Fruit fly (Drosophila melanogaster) ovary, adult (tissue): ENCODE results near the gene CG44838.

Experiments
- CG17801 ChIP-seq: fragments of 200-800 bp; optimal IDR thresholded peaks from 2 replicates; lab custom pipeline; 2019; ENCODE audit warnings: missing biosample characterization, mild to moderate bottlenecking, missing genetic modification characterization, moderate library complexity; ENCODE audit not compliant: partially characterized antibody

The CG44838 gene

dm6 chr3L:9456389-9456788 is 4.5 kb upstream of the CG44838 start:
- TF ChIP-seq CG17801 (GFP tag; lab: Kevin White, UChicago), result no peak

DNA sequence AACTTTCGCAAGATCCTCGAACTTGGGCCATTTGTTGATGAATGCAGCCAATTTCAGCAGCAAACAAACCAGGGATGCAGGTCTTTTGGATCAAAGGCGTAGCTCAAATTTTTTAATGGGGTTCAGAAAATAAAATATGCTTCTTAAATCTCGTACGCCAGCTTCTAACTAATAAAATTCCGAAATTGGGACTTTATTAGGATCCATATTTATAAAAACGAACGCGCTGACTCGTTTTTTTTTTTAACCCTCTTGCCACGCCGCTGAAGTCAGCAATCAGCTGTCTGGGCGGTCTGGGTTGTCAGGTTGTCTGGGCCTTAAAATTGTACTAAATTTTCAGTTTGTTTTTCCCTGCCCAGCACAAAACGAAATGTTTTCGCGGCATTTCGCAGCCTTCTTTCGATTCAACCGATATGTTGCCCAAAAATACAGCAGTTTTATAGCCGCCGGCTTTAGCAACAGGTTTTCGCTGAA is 3.2 kb upstream of the CG44838 start, which contains the start of gene CG3437:
Gene CG3437, minus strand, starts transcription at position 51 of the 474 bp plus-strand sequence.
- peak; percentile 94 for TF ChIP-seq CG17801 (GFP tag; lab: Kevin White, UChicago)

dm6 chr3L:9461670-9462246 is 908 bp downstream of the CG44838 start:
- no peak for TF ChIP-seq CG17801 (GFP tag; lab: Kevin White, UChicago)

DNA sequence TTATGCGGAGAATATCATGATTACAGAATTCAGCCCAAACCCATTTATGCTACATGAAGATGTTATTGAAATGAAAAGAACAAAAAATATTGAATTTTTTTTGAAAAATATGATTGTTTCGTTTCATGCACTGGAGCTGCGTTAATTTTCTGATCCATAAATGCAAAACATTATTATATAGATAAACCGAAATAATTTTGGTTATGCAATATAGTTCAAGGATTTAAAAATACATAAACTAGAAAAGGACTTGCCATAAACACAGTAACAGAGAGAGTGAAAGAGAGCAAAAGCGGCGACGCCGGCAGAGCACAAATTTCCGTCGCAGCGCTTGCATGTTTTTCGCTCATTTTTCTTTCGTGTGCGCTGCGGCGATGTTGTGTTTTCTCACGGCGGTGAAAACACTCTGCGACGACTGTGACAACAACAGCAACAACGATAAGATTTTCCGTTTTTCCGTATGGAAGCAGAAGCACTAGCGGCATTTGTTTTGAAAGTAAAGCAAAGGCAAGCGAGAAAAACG is 1.5 kb downstream of the CG44838 start:
- TF ChIP-seq CG17801 (GFP tag; lab: Kevin White, UChicago), result peak; percentile 89

dm6 chr3L:9462794-9463193 is 1.9 kb downstream of the CG44838 start:
- no peak for TF ChIP-seq CG17801 (GFP tag; lab: Kevin White, UChicago)

dm6 chr3L:9465652-9466244 is 4.9 kb downstream of the CG44838 start:
- TF ChIP-seq CG17801 (GFP tag; lab: Kevin White, UChicago), result no peak

DNA sequence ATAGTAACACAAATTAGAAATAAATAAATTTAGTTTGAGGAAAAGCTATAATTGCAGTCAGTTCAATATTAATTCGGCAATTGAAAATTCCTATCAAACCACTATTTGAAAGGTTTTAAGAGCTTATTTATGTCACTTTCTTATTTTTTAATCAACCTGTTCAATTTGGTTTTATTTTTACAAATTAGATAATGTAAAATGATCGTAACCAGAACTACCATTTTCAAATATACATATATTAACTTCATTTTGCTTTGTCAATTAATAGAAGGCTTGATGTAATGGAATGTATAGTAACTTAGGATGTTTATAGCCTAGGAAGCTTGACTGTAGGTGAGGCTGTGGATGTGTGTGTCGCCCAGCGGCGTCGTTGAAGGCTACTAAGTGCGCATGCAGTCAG is 5.7 kb downstream of the CG44838 start:
- no peak for TF ChIP-seq CG17801 (GFP tag; lab: Kevin White, UChicago)

dm6 chr3L:9467267-9467666 is 6.4 kb downstream of the CG44838 start:
- TF ChIP-seq CG17801 (GFP tag; lab: Kevin White, UChicago), result no peak

DNA sequence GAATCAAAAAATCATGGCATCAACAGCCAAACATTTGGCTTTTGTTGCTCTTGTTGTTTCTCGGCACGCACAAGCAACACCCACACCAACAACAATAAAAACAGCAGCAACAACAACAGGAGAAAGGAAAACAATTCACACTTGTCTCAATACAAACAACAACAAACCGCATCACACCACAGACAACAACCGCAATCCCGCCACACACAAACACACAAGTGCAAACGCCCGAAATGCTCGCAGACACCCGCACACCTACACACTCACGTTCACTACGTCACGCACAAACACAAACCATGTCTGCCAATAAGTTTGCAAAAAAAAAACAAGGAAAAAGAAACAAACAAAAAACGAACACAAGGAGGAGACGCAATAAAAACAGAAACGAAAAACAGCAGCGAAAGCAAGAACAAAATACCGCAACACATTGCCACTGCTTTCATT is 6.9 kb downstream of the CG44838 start:
- no peak for TF ChIP-seq CG17801 (GFP tag; lab: Kevin White, UChicago)

- TF ChIP-seq CG17801 (GFP tag; lab: Kevin White, UChicago), result no peak
Measured at dm6 chr3L:9468261-9468890, 7.5 kb downstream of the CG44838 start.

- no peak for TF ChIP-seq CG17801 (GFP tag; lab: Kevin White, UChicago)
Measured at dm6 chr3L:9469079-9469478, 8.2 kb downstream of the CG44838 start.

DNA sequence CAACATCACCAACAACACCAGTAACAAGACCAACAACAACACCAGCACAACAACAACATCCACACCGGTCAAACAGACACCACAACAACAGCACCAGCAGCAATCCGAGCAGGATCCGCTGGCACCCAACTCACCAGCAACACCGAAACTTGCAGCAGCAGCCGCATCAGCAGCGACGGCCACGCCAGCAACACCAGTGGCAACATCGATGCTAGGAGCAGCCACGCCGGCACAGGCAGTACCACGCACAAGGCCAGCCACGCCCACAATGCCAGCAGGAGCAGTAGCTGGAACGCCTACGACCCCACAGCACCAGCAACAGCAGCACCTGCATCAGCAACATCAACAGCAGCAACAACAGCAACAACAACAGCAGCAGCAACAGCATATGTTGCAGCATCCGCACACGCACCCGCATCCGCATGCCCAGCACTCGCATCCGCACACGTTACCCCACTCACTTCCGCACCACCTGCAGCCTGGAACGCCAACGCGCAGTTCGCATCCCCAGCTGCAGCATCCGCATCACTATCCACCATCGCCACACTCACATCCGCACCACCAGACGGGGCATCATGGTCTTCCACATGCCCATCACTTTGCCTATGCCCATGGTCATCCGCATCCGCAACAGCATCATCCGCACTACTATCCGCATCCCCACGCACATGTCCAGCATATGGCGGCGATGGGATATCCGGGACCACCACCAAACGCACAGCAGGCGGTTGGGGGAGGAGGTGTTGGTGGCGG is 10.5 kb downstream of the CG44838 start:
- no peak for TF ChIP-seq CG17801 (GFP tag; lab: Kevin White, UChicago)

dm6 chr3L:9476829-9477228 is 16.0 kb downstream of the CG44838 start, which contains the start of the genes Uch-L5 and Jarid2:
Gene Uch-L5, minus strand, starts transcription at chr3L:9476965.
Gene Jarid2, plus strand, starts transcription at chr3L:9477038.
- peak; percentile 79 for TF ChIP-seq CG17801 (GFP tag; lab: Kevin White, UChicago)

- peak; percentile 28 for TF ChIP-seq CG17801 (GFP tag; lab: Kevin White, UChicago)
Measured at dm6 chr3L:9487586-9487985, 26.7 kb downstream of the CG44838 start, which contains the start of gene pall. Gene pall, minus strand, starts transcription at chr3L:9487790.

DNA sequence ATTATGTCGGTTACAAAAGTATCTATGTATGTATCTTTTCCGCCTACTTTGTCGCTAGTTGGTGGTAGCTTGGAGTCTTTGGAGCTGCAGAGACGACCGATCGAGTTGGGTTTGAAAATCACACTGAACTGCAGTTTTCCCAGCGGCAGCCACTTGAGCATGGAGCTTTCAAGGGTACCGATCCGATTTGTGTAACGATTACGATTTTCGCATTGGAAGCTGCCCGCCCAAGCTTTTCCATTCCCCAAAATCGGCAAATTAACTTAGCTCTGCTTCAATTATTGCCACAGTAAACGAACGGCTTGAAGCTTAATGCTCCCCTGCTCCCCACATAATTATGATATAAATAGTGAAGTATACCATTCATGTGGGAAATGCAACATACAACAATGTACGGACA is 28.3 kb downstream of the CG44838 start, which contains the start of gene CG32036:
Gene CG32036, minus strand, starts transcription at position 101 of the 400 bp plus-strand sequence.
- TF ChIP-seq CG17801 (GFP tag; lab: Kevin White, UChicago), result no peak
